Fruit fly (Drosophila melanogaster): ENCODE results near the gene psd.

DNA sequence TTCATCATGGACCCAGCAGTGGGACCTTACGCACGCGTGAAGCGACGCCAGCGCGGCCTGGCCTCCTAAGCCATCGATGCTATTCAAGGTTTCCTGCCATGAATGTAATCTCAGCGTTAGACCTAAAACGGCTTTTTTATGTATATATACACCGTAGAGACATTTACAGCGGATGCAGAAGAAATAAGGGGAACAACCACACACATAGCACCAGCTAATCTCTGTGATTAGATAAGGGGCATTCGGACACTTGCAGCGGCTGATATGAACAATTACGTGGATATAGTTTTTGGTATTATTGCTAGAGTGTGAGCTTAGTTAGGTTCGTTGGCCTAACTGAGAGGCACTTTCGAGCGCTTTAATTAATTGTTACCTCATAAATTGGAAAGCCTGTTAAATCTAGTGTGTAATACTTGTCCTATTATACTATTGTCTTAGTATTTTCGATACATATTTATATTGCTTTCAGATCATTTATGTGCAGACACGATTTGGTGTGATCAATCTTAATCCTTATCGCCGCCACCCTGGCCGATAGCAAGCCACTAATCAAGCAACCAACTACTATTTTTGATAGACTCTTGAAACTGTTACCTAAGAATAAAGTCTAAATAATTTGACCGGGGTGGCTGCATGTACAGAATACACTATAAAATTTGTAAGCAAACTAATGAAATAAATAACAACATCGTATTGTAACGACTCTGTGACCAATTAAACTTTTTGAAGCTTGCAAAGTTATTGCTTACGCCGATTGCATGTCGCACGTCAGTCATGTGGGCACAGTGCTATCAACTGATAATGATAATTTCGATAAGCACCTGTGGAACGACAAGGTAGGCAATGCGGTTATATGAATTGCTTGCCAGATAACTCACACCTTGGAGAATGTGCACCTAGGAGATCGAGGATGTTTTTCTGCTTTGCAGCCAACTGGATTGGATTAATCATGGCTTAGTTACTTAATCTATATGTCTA is 23.7 kb upstream of the psd start:
- TF ChIP-seq CrebA (GFP tag; optimal IDR thresholded peaks at IDR 0.05; ENCODE audit: borderline replicate concordance): no peak
- no peak for TF ChIP-seq Rel (GFP tag; optimal IDR thresholded peaks at IDR 0.05)
- peak; percentile 93 for TF ChIP-seq Rel (tag; optimal IDR thresholded peaks at IDR 0.05)
- peak; percentile 39 for TF ChIP-seq h (GFP tag; optimal IDR thresholded peaks at IDR 0.05)
- TF ChIP-seq br (GFP tag; optimal IDR thresholded peaks at IDR 0.05): no peak
